Worm (Caenorhabditis elegans) whole organism, L4 larva: ENCODE data around the gene pmt-1.
A peak's percentile ranks its signal among the peaks of the same experiment; 100 is the strongest.

Experiments
- F10B5.3 ChIP-seq: sonication (generic microtip); optimal IDR thresholded peaks from 2 replicates; lab custom pipeline; 2016; ENCODE audit warnings: mild to moderate bottlenecking, missing genetic modification characterization, missing compliant biosample characterization
- F26F4.8 ChIP-seq: fragments of 200-800 bp; sonication (Bioruptor generic); conservative IDR thresholded peaks from 2 replicates; pipeline ENCODE4 v1.3.6; 2022; ENCODE audit warnings: missing genetic modification characterization, missing compliant biosample characterization
- F49E8.2 ChIP-seq: sonication (generic microtip); optimal IDR thresholded peaks from 2 replicates; lab custom pipeline; 2016; ENCODE audit warnings: missing compliant biosample characterization, mild to moderate bottlenecking, missing genetic modification characterization, borderline replicate concordance
- Y48G9A.11 ChIP-seq: fragments of 200-800 bp; sonication (Bioruptor generic); IDR thresholded peaks from 2 replicates; pipeline ENCODE4 v1.3.6; 2022; ENCODE audit warnings: missing genetic modification reagents, missing genetic modification characterization, missing compliant biosample characterization
- Y5F2A.4 ChIP-seq: fragments of 200-800 bp; sonication (Bioruptor generic); optimal IDR thresholded peaks from 2 replicates; lab custom pipeline; 2018; ENCODE audit warnings: mild to moderate bottlenecking, missing genetic modification characterization, missing compliant biosample characterization
- Y75B8A.6 ChIP-seq: fragments of 200-800 bp; sonication (Bioruptor generic); IDR thresholded peaks from 2 replicates; pipeline ENCODE4 v1.3.6; 2022; ENCODE audit warnings: missing genetic modification reagents, missing genetic modification characterization, missing compliant biosample characterization
- aha-1 ChIP-seq: fragments of 150-350 bp; peaks from one replicate; lab custom pipeline; 2014; ENCODE audit warnings: missing biosample characterization, missing genetic modification characterization
- aly-2 ChIP-seq: sonication (generic microtip); optimal IDR thresholded peaks from 2 replicates; lab custom pipeline; 2018; ENCODE audit warnings: missing biosample characterization, missing genetic modification characterization
- ceh-28 ChIP-seq: fragments of 150-350 bp; optimal IDR thresholded peaks from 2 replicates; lab custom pipeline; 2014; ENCODE audit warnings: missing biosample characterization, missing genetic modification reagents, missing genetic modification characterization
- cey-2 ChIP-seq: sonication (generic microtip); optimal IDR thresholded peaks from 3 replicates; lab custom pipeline; 2017; ENCODE audit warnings: missing genetic modification characterization, mild to moderate bottlenecking, missing compliant biosample characterization, antibody characterized with exemption, borderline replicate concordance; ENCODE audit not compliant: insufficient read depth
- ctbp-1 ChIP-seq: fragments of 200-800 bp; sonication (Bioruptor generic); IDR thresholded peaks from 2 replicates; pipeline ENCODE4 v1.3.6; 2022; ENCODE audit warnings: missing genetic modification reagents, missing genetic modification characterization, missing compliant biosample characterization
- daf-12 ChIP-seq: fragments of 150-350 bp; optimal IDR thresholded peaks from 2 replicates; lab custom pipeline; 2014; ENCODE audit warnings: missing biosample characterization, missing genetic modification reagents, missing genetic modification characterization
- daf-16 ChIP-seq, 3 experiments: sonication (generic microtip); optimal IDR thresholded peaks; 2 replicates each; lab custom pipeline; 2016 to 2017; ENCODE audit warnings: missing genetic modification characterization in 3 of 3, missing genetic modification reagents in 3 of 3, mild to moderate bottlenecking in 2 of 3, missing compliant biosample characterization in 2 of 3, missing biosample characterization in 1 of 3, moderate library complexity in 1 of 3
- daf-19 ChIP-seq: fragments of 200-800 bp; sonication (Bioruptor generic); conservative IDR thresholded peaks from 2 replicates; pipeline ENCODE4 v1.3.6; 2022; ENCODE audit warnings: missing genetic modification characterization, missing compliant biosample characterization
- daf-8 ChIP-seq: fragments of 200-800 bp; sonication (Bioruptor generic); IDR thresholded peaks from 2 replicates; pipeline ENCODE4 v1.3.6; 2022; ENCODE audit warnings: missing genetic modification characterization, missing compliant biosample characterization
- dmd-8 ChIP-seq: fragments of 200-800 bp; sonication (Bioruptor generic); IDR thresholded peaks from 2 replicates; pipeline ENCODE4 v1.3.6; 2022; ENCODE audit warnings: missing genetic modification characterization, missing compliant biosample characterization
- dmd-9 ChIP-seq: fragments of 200-800 bp; sonication (Bioruptor generic); IDR thresholded peaks from 2 replicates; pipeline ENCODE4 v1.3.6; 2022; ENCODE audit warnings: missing genetic modification reagents, missing genetic modification characterization, missing compliant biosample characterization
- duxl-1 ChIP-seq: sonication (generic microtip); optimal IDR thresholded peaks from 2 replicates; lab custom pipeline; 2016; ENCODE audit warnings: mild to moderate bottlenecking, missing genetic modification characterization, moderate library complexity, missing compliant biosample characterization; ENCODE audit not compliant: poor library complexity
- fkh-10 ChIP-seq: fragments of 150-350 bp; optimal IDR thresholded peaks from 2 replicates; lab custom pipeline; 2014; ENCODE audit warnings: missing biosample characterization, missing genetic modification reagents, missing genetic modification characterization
- gei-8 ChIP-seq: fragments of 200-800 bp; sonication (Bioruptor generic); optimal IDR thresholded peaks from 2 replicates; lab custom pipeline; 2018; ENCODE audit warnings: mild to moderate bottlenecking, missing genetic modification characterization, missing compliant biosample characterization
- hif-1 ChIP-seq, 2 experiments: sonication (generic microtip); optimal IDR thresholded peaks; 2 replicates each; lab custom pipeline; 2016 to 2017; ENCODE audit warnings: missing compliant biosample characterization in 2 of 2, missing genetic modification characterization in 2 of 2, missing genetic modification reagents in 2 of 2, missing genotype in 2 of 2, mild to moderate bottlenecking in 1 of 2
- hlh-11 ChIP-seq: fragments of 200-800 bp; sonication (Bioruptor generic); optimal IDR thresholded peaks from 2 replicates; lab custom pipeline; 2018; ENCODE audit warnings: mild to moderate bottlenecking, missing genetic modification characterization, missing compliant biosample characterization
- hlh-30 ChIP-seq: sonication (generic microtip); optimal IDR thresholded peaks from 2 replicates; lab custom pipeline; 2017; ENCODE audit warnings: antibody characterized with exemption, mild to moderate bottlenecking, missing genetic modification characterization, missing compliant biosample characterization; ENCODE audit not compliant: insufficient read depth
- lim-7 ChIP-seq: fragments of 200-800 bp; sonication (Bioruptor generic); IDR thresholded peaks from 2 replicates; pipeline ENCODE4 v1.3.6; 2022; ENCODE audit warnings: missing genetic modification characterization, missing compliant biosample characterization
- lsy-2 ChIP-seq, 2 experiments: fragments of 150-350 bp in 1 of 2; sonication (generic microtip) in 1 of 2; optimal IDR thresholded peaks; 2 replicates each; lab custom pipeline; 2014 to 2017; ENCODE audit warnings: missing biosample characterization in 2 of 2, missing genetic modification characterization in 2 of 2
- madf-5 ChIP-seq, 2 experiments: fragments of 200-800 bp; sonication (Bioruptor generic); IDR thresholded peaks; 2 replicates each; pipeline ENCODE4 v1.3.6; 2022; ENCODE audit warnings: missing compliant biosample characterization in 2 of 2, missing genetic modification characterization in 2 of 2
- madf-9 ChIP-seq: fragments of 200-800 bp; sonication (Bioruptor generic); conservative IDR thresholded peaks from 2 replicates; pipeline ENCODE4 v1.3.6; 2022; ENCODE audit warnings: missing genetic modification reagents, missing genetic modification characterization, missing compliant biosample characterization
- mdl-1 ChIP-seq, 2 experiments: fragments of 150-350 bp in 1 of 2; sonication (generic microtip) in 1 of 2; optimal IDR thresholded peaks; 2 replicates each; lab custom pipeline; 2014 to 2017; ENCODE audit warnings: missing biosample characterization in 2 of 2, missing genetic modification characterization in 2 of 2
- mdt-29 ChIP-seq: fragments of 200-800 bp; sonication (Bioruptor generic); IDR thresholded peaks from 2 replicates; pipeline ENCODE4 v1.3.6; 2022; ENCODE audit warnings: missing genetic modification reagents, missing genetic modification characterization, missing compliant biosample characterization
- mes-2 ChIP-seq: sonication (generic microtip); optimal IDR thresholded peaks from 2 replicates; lab custom pipeline; 2016; ENCODE audit warnings: missing genotype, mild to moderate bottlenecking, missing genetic modification characterization, missing compliant biosample characterization; ENCODE audit not compliant: poor library complexity, severe bottlenecking
- nhr-111 ChIP-seq: fragments of 200-800 bp; sonication (Bioruptor generic); optimal IDR thresholded peaks from 2 replicates; lab custom pipeline; 2018; ENCODE audit warnings: mild to moderate bottlenecking, missing genetic modification characterization, missing compliant biosample characterization
- nhr-237 ChIP-seq: sonication (generic microtip); optimal IDR thresholded peaks from 2 replicates; lab custom pipeline; 2017; ENCODE audit warnings: missing biosample characterization, missing genetic modification characterization
- nhr-28 ChIP-seq: fragments of 150-350 bp; optimal IDR thresholded peaks from 2 replicates; lab custom pipeline; 2014; ENCODE audit warnings: missing biosample characterization, missing genetic modification characterization
- nhr-41 ChIP-seq: fragments of 200-800 bp; sonication (Bioruptor generic); IDR thresholded peaks from 2 replicates; pipeline ENCODE4 v1.3.6; 2022; ENCODE audit warnings: missing genetic modification reagents, missing genetic modification characterization, missing compliant biosample characterization
- nhr-42 ChIP-seq: fragments of 200-800 bp; sonication (Bioruptor generic); IDR thresholded peaks from 2 replicates; pipeline ENCODE4 v1.3.6; 2022; ENCODE audit warnings: missing genetic modification characterization, missing compliant biosample characterization
- nhr-6 ChIP-seq: fragments of 150-350 bp; optimal IDR thresholded peaks from 2 replicates; lab custom pipeline; 2014; ENCODE audit warnings: missing biosample characterization, missing genetic modification characterization
- php-3 ChIP-seq: fragments of 200-800 bp; sonication (Bioruptor generic); IDR thresholded peaks from 2 replicates; pipeline ENCODE4 v1.3.6; 2022; ENCODE audit warnings: missing genetic modification reagents, missing genetic modification characterization, missing compliant biosample characterization
- pqm-1 ChIP-seq: sonication (generic microtip); optimal IDR thresholded peaks from 2 replicates; lab custom pipeline; 2017; ENCODE audit warnings: missing biosample characterization, missing genetic modification characterization
- saeg-2 ChIP-seq: fragments of 200-800 bp; sonication (Bioruptor generic); IDR thresholded peaks from 2 replicates; pipeline ENCODE4 v1.3.6; 2022; ENCODE audit warnings: missing genetic modification reagents, missing genetic modification characterization, missing compliant biosample characterization
- snpc-1.2 ChIP-seq: fragments of 200-800 bp; sonication (Bioruptor generic); IDR thresholded peaks from 2 replicates; pipeline ENCODE4 v1.3.6; 2022; ENCODE audit warnings: missing genetic modification reagents, missing genetic modification characterization, missing compliant biosample characterization
- unc-62 ChIP-seq, 3 experiments: fragments of 150-350 bp in 1 of 3; sonication (generic microtip); optimal IDR thresholded peaks in 2 of 3; peaks in 1 of 3; 1 replicate in 1 of 3; 2 replicates in 2 of 3; lab custom pipeline; 2014 to 2017; ENCODE audit warnings: missing biosample characterization in 3 of 3, missing genetic modification characterization in 3 of 3, missing genetic modification reagents in 3 of 3, missing genotype in 1 of 3
- zip-11 ChIP-seq: fragments of 200-800 bp; sonication (Bioruptor generic); IDR thresholded peaks from 2 replicates; pipeline ENCODE4 v1.3.6; 2022; ENCODE audit warnings: missing genetic modification characterization, missing compliant biosample characterization
- ztf-7 ChIP-seq: fragments of 150-350 bp; optimal IDR thresholded peaks from 2 replicates; lab custom pipeline; 2014; ENCODE audit warnings: missing biosample characterization, missing genetic modification characterization

Gene pmt-1

DNA sequence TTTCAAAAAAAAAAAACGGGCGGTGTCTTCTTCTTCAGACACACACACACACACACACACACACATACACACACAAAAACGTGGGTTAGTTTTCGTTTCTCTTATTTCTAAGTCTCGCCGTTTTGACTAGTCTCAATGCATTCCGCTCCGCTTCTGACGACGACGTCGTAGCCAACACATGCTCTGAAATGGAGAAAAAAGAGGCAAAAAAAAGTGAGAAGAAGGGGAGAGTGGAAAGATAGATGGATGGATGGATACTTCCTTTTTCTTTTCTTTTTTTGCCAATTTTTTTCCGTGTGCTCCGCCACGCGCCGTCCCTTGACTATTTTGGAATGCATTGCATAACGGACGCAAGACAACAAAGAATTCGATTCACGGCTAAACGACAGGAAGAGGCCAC, 5.6 kb downstream of the pmt-1 start (continued):
- TF ChIP-seq ctbp-1 (GFP tag; lab: Robert Waterston, UW) (peak; percentile 38; the same call in 1 of the 2 replicates), Y75B8A.6 (GFP tag; lab: Robert Waterston, UW) (no peak), nhr-28 (tag; lab: Kevin White, UChicago) (no peak), hlh-30 (tag; lab: Kevin White, UChicago) (peak; percentile 21), fkh-10 (GFP tag; lab: Kevin White, UChicago) (peak; percentile 89), Y48G9A.11 (GFP tag; lab: Robert Waterston, UW) (no peak), snpc-1.2 (GFP tag; lab: Robert Waterston, UW) (no peak), F26F4.8 (GFP tag; lab: Robert Waterston, UW) (no peak), nhr-41 (no peak), cey-2 (tag; lab: Kevin White, UChicago) (no peak), duxl-1 (no peak), nhr-6 (tag; lab: Kevin White, UChicago) (no peak), gei-8 (GFP tag; lab: Kevin White, UChicago) (no peak), daf-12 (no peak), daf-19 (GFP tag; lab: Robert Waterston, UW) (no peak), daf-8 (GFP tag; lab: Robert Waterston, UW) (no peak)

DNA sequence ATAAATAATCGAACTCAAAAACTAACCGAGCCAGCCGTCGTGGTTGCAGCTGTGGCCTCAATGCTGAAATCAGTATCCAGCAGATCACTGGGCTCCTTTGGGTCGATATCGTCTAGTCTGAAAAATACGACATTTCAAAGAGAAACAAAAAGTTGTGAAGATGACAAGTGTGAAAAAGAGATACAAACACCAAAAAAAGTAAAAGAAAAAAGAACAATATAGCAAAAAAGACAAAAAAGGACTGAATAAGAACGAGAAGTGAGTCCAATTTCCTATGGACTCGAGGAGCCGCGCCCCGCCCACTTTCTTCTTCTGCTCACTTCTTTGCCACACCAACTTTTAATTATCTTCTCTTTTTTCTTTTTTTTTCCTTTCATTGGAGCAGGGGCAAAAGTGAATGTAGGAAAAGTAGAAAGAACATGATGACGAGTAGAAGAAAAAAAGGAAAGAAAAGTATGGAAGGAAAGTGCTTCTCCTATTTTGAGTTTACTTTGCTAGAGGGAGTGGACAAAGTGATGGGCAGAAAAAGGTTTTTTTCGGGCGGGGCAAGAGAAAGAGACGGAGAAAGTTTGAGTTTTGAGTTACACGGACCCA, 10.5 kb downstream of the pmt-1 start, which contains the start of gene drn-1:
TSS of gene drn-1 (minus strand) at position 117 of the 594 bp plus-strand sequence.
- TF ChIP-seq F49E8.2 (tag; lab: Kevin White, UChicago), result no peak
- TF ChIP-seq madf-9 (GFP tag; lab: Robert Waterston, UW), result no peak
- no peak for TF ChIP-seq aly-2 (tag; lab: Kevin White, UChicago)
- TF ChIP-seq fkh-10 (GFP tag; lab: Kevin White, UChicago), result peak; percentile 88
- peak; percentile 97 for TF ChIP-seq aha-1
- no peak for TF ChIP-seq ztf-7 (tag; lab: Kevin White, UChicago)
- peak in 1 of 2 experiments; percentile 2 for TF ChIP-seq mdl-1 (tag; optimal IDR thresholded peaks at IDR 0.05; lab: Kevin White, UChicago)
- peak; percentile 35 for TF ChIP-seq hlh-30 (tag; lab: Kevin White, UChicago)
- TF ChIP-seq nhr-42 (GFP tag; lab: Robert Waterston, UW), result no peak
- peak in 1 of 2 experiments; percentile 24 for TF ChIP-seq lsy-2 (tag; optimal IDR thresholded peaks at IDR 0.05; lab: Kevin White, UChicago)
- peak in 1 of 2 experiments; percentile 85 for TF ChIP-seq unc-62 (GFP tag; optimal IDR thresholded peaks at IDR 0.05 in 1 of 2; lab: Kevin White, UChicago)
- no peak for TF ChIP-seq unc-62 (tag; optimal IDR thresholded peaks at IDR 0.05; lab: Kevin White, UChicago)
- TF ChIP-seq Y5F2A.4 (GFP tag; lab: Kevin White, UChicago), result no peak
- TF ChIP-seq zip-11 (GFP tag; lab: Robert Waterston, UW), result no peak
- no peak for TF ChIP-seq lim-7
- no peak for TF ChIP-seq mdt-29 (GFP tag; lab: Robert Waterston, UW)
- TF ChIP-seq F10B5.3 (tag; lab: Kevin White, UChicago), result no peak

ce11 chrII:5268977-5269376, 13.3 kb downstream of the pmt-1 start:
- TF ChIP-seq nhr-237 (tag; lab: Kevin White, UChicago) (no peak), fkh-10 (GFP tag; lab: Kevin White, UChicago) (no peak), aha-1 (peak; percentile 44), unc-62 (GFP tag; optimal IDR thresholded peaks at IDR 0.05 in 1 of 2; lab: Kevin White, UChicago) (peak in 1 of 2 experiments; percentile 95), unc-62 (tag; optimal IDR thresholded peaks at IDR 0.05; lab: Kevin White, UChicago) (no peak), dmd-9 (GFP tag; lab: Robert Waterston, UW) (no peak)

- peak; percentile 46 for TF ChIP-seq pqm-1 (tag; lab: Kevin White, UChicago)
- no peak for TF ChIP-seq nhr-111
- no peak for TF ChIP-seq hlh-11 (tag; lab: Kevin White, UChicago)
- no peak for TF ChIP-seq ctbp-1 (GFP tag; lab: Robert Waterston, UW)
- no peak for TF ChIP-seq hif-1 (tag; optimal IDR thresholded peaks at IDR 0.05; lab: Kevin White, UChicago)
- TF ChIP-seq saeg-2 (GFP tag; lab: Robert Waterston, UW), result no peak
- TF ChIP-seq madf-5 (GFP tag; IDR thresholded peaks at IDR 0.05; lab: Robert Waterston, UW), result no peak
- no peak for TF ChIP-seq dmd-8
- TF ChIP-seq mes-2 (tag; lab: Kevin White, UChicago), result no peak
- no peak for TF ChIP-seq daf-16 (GFP tag; optimal IDR thresholded peaks at IDR 0.05; lab: Kevin White, UChicago)
- peak; percentile 60 for TF ChIP-seq daf-16 (tag; optimal IDR thresholded peaks at IDR 0.05; lab: Kevin White, UChicago)
- no peak for TF ChIP-seq snpc-1.2 (GFP tag; lab: Robert Waterston, UW)
- no peak for TF ChIP-seq ceh-28
- TF ChIP-seq php-3, result 0 out of 2 replicates have a peak, but pooled peaks have one; percentile 50
- no peak for TF ChIP-seq lim-7
Observed at ce11 chrII:5264650-5265049, 17.7 kb downstream of the pmt-1 start.
